Fruit fly (Drosophila melanogaster) whole organism, embryonic: Measurements from ENCODE around the gene Gr64b.

Experiments used
- Bgb ChIP-seq: fragments of 200-800 bp; sonication (Bioruptor generic); IDR thresholded peaks from 2 replicates; pipeline ENCODE4 v1.3.6; 2022; ENCODE audit warnings: missing biosample characterization, missing genetic modification characterization; ENCODE audit not compliant: partially characterized antibody
- CG10209 ChIP-seq: fragments of 200-800 bp; sonication (Bioruptor generic); optimal IDR thresholded peaks from 3 replicates; lab custom pipeline; 2017; ENCODE audit warnings: missing biosample characterization, mild to moderate bottlenecking, missing genetic modification characterization, missing genetic modification reagents
- CG1024 ChIP-seq: fragments of 200-800 bp; sonication (Bioruptor generic); IDR thresholded peaks from 2 replicates; pipeline ENCODE4 v1.3.6; 2022; ENCODE audit warnings: missing biosample characterization, missing genetic modification characterization
- CG10274 ChIP-seq: fragments of 200-800 bp; sonication (Bioruptor generic); optimal IDR thresholded peaks from 3 replicates; lab custom pipeline; 2017; ENCODE audit warnings: missing biosample characterization, mild to moderate bottlenecking, missing genetic modification characterization
- CG10321 ChIP-seq: fragments of 200-800 bp; sonication (Bioruptor generic); IDR thresholded peaks from 2 replicates; pipeline ENCODE4 v1.3.6; 2022; ENCODE audit warnings: missing biosample characterization, missing genetic modification characterization
- CG10959 ChIP-seq: fragments of 200-800 bp; sonication (Bioruptor generic); IDR thresholded peaks from 2 replicates; pipeline ENCODE4 v1.3.6; 2022; ENCODE audit warnings: missing biosample characterization, missing genetic modification characterization
- CG11093 ChIP-seq: fragments of 200-800 bp; sonication (Bioruptor generic); IDR thresholded peaks from 3 replicates; pipeline ENCODE4 v1.3.6; 2022; ENCODE audit warnings: missing biosample characterization, missing genetic modification characterization
- CG11696 ChIP-seq: fragments of 200-800 bp; sonication (Bioruptor generic); IDR thresholded peaks from 2 replicates; pipeline ENCODE4 v1.3.6; 2022; ENCODE audit warnings: missing biosample characterization, missing genetic modification characterization
- CG12219 ChIP-seq: fragments of 200-800 bp; sonication (Bioruptor generic); optimal IDR thresholded peaks from 3 replicates; lab custom pipeline; 2018; ENCODE audit warnings: missing biosample characterization, mild to moderate bottlenecking, missing genetic modification characterization
- CG13424 ChIP-seq: fragments of 200-800 bp; sonication (Bioruptor generic); optimal IDR thresholded peaks from 2 replicates; lab custom pipeline; 2019; ENCODE audit warnings: missing biosample characterization, mild to moderate bottlenecking, missing genetic modification characterization, moderate library complexity
- CG17359 ChIP-seq: fragments of 200-800 bp; sonication (Bioruptor generic); optimal IDR thresholded peaks from 3 replicates; lab custom pipeline; 2018; ENCODE audit warnings: missing biosample characterization, mild to moderate bottlenecking, missing genetic modification characterization, moderate library complexity
- CG17802 ChIP-seq: fragments of 200-800 bp; sonication (Bioruptor generic); optimal IDR thresholded peaks from 2 replicates; lab custom pipeline; 2018; ENCODE audit warnings: missing biosample characterization, mild to moderate bottlenecking, missing genetic modification characterization, moderate library complexity
- CG2129 ChIP-seq: fragments of 200-800 bp; sonication (Bioruptor generic); IDR thresholded peaks from 2 replicates; pipeline ENCODE4 v1.3.6; 2022; ENCODE audit warnings: missing biosample characterization, missing genetic modification characterization; ENCODE audit not compliant: partially characterized antibody
- CG2875 ChIP-seq: fragments of 200-800 bp; sonication (Bioruptor generic); optimal IDR thresholded peaks from 2 replicates; lab custom pipeline; 2017; ENCODE audit warnings: missing biosample characterization, mild to moderate bottlenecking, missing genetic modification characterization, missing genetic modification reagents
- CG3163 ChIP-seq: fragments of 200-800 bp; sonication (Bioruptor generic); optimal IDR thresholded peaks from 3 replicates; lab custom pipeline; 2016; ENCODE audit warnings: missing biosample characterization, missing genetic modification characterization
- CG32767 ChIP-seq: fragments of 200-800 bp; sonication (Bioruptor generic); IDR thresholded peaks from 2 replicates; pipeline ENCODE4 v1.3.6; 2022; ENCODE audit warnings: missing biosample characterization, missing genetic modification characterization
- CG34376 ChIP-seq: fragments of 200-800 bp; sonication (Bioruptor generic); optimal IDR thresholded peaks from 2 replicates; lab custom pipeline; 2018; ENCODE audit warnings: missing biosample characterization, mild to moderate bottlenecking, missing genetic modification characterization
- CG3995 ChIP-seq: fragments of 200-800 bp; sonication (Bioruptor generic); optimal IDR thresholded peaks from 3 replicates; lab custom pipeline; 2016; ENCODE audit warnings: missing biosample characterization, missing genetic modification characterization
- CG4424 ChIP-seq: fragments of 200-800 bp; sonication (Bioruptor generic); optimal IDR thresholded peaks from 3 replicates; lab custom pipeline; 2016; ENCODE audit warnings: missing biosample characterization, missing genetic modification characterization
- CG4617 ChIP-seq: fragments of 200-800 bp; sonication (Bioruptor generic); optimal IDR thresholded peaks from 3 replicates; lab custom pipeline; 2016; ENCODE audit warnings: missing biosample characterization, missing genetic modification characterization, borderline replicate concordance
- CG7357 ChIP-seq: fragments of 200-800 bp; sonication (Bioruptor generic); IDR thresholded peaks from 3 replicates; pipeline ENCODE4 v1.3.6; 2022; ENCODE audit warnings: missing biosample characterization, missing genetic modification characterization
- CG8924 ChIP-seq: fragments of 200-800 bp; optimal IDR thresholded peaks from 3 replicates; lab custom pipeline; 2019; ENCODE audit warnings: missing biosample characterization, mild to moderate bottlenecking, missing genetic modification characterization, moderate library complexity
- CG9609 ChIP-seq: fragments of 200-800 bp; sonication (Bioruptor generic); optimal IDR thresholded peaks from 3 replicates; lab custom pipeline; 2016; ENCODE audit warnings: missing biosample characterization, missing genetic modification characterization
- CHES-1-like ChIP-seq: fragments of 200-800 bp; sonication (Bioruptor generic); optimal IDR thresholded peaks from 2 replicates; lab custom pipeline; 2016; ENCODE audit warnings: missing biosample characterization, missing genetic modification characterization
- CTCF ChIP-seq: fragments of 200-800 bp; sonication (Bioruptor generic); optimal IDR thresholded peaks from 2 replicates; lab custom pipeline; 2017; ENCODE audit warnings: missing biosample characterization, mild to moderate bottlenecking, missing genetic modification characterization, moderate library complexity
- CkIIα-i1 ChIP-seq: fragments of 200-800 bp; sonication (Bioruptor generic); IDR thresholded peaks from 2 replicates; pipeline ENCODE4 v1.3.6; 2022; ENCODE audit warnings: missing biosample characterization, missing genetic modification characterization
- Dad ChIP-seq: fragments of 200-800 bp; sonication (Bioruptor generic); optimal IDR thresholded peaks from 3 replicates; lab custom pipeline; 2016; ENCODE audit warnings: missing biosample characterization, missing genetic modification characterization
- Dek ChIP-seq: fragments of 200-800 bp; sonication (Bioruptor generic); optimal IDR thresholded peaks from 3 replicates; lab custom pipeline; 2019; ENCODE audit warnings: missing biosample characterization, mild to moderate bottlenecking, missing genetic modification characterization, moderate library complexity
- Ets65A ChIP-seq: fragments of 200-800 bp; sonication (Bioruptor generic); peaks from one replicate; lab custom pipeline; 2016; ENCODE audit warnings: missing biosample characterization, missing genetic modification characterization
- Hr51 ChIP-seq, 2 experiments: fragments of 200-800 bp; sonication (Bioruptor generic); optimal IDR thresholded peaks; 2 replicates in 1 of 2; 3 replicates in 1 of 2; lab custom pipeline; 2016 to 2018; ENCODE audit warnings: missing biosample characterization in 2 of 2, missing genetic modification characterization in 2 of 2, mild to moderate bottlenecking in 1 of 2, moderate library complexity in 1 of 2
- Med ChIP-seq: fragments of 200-800 bp; sonication (Bioruptor generic); peaks from one replicate; lab custom pipeline; 2016; ENCODE audit warnings: missing biosample characterization, missing genetic modification characterization, mild to moderate bottlenecking, inconsistent platforms, moderate library complexity
- Meics ChIP-seq: fragments of 200-800 bp; sonication (Bioruptor generic); optimal IDR thresholded peaks from 2 replicates; lab custom pipeline; 2017; ENCODE audit warnings: missing biosample characterization, mild to moderate bottlenecking, missing genetic modification characterization
- Nf-YB ChIP-seq: fragments of 200-800 bp; sonication (Bioruptor generic); optimal IDR thresholded peaks from 3 replicates; lab custom pipeline; 2019; ENCODE audit warnings: missing biosample characterization, mild to moderate bottlenecking, missing genetic modification characterization, moderate library complexity
- Nf-YC ChIP-seq: fragments of 200-800 bp; optimal IDR thresholded peaks from 3 replicates; lab custom pipeline; 2019; ENCODE audit warnings: missing biosample characterization, mild to moderate bottlenecking, missing genetic modification characterization, moderate library complexity
- Rx ChIP-seq: fragments of 200-800 bp; sonication (Bioruptor generic); IDR thresholded peaks from 2 replicates; pipeline ENCODE4 v1.3.6; 2022; ENCODE audit warnings: missing biosample characterization, missing genetic modification characterization
- Sin3A ChIP-seq: fragments of >200 bp; optimal IDR thresholded peaks from 2 replicates; lab custom pipeline; 2018
- ato ChIP-seq: fragments of 200-800 bp; sonication (Bioruptor generic); IDR thresholded peaks from 2 replicates; pipeline ENCODE4 v1.3.6; 2022; ENCODE audit warnings: missing biosample characterization, missing genetic modification characterization; ENCODE audit not compliant: partially characterized antibody
- chn ChIP-seq: fragments of 200-800 bp; sonication (Bioruptor generic); optimal IDR thresholded peaks from 2 replicates; lab custom pipeline; 2016; ENCODE audit warnings: missing biosample characterization, missing genetic modification characterization
- cwo ChIP-seq: fragments of 200-800 bp; sonication (Bioruptor generic); optimal IDR thresholded peaks from 3 replicates; lab custom pipeline; 2017; ENCODE audit warnings: missing biosample characterization, missing genetic modification characterization, mild to moderate bottlenecking, moderate library complexity, missing genetic modification reagents
- h ChIP-seq: fragments of >200 bp; optimal IDR thresholded peaks from 2 replicates; lab custom pipeline; 2017
- lmd ChIP-seq: fragments of 200-800 bp; sonication (Bioruptor generic); IDR thresholded peaks from 2 replicates; pipeline ENCODE4 v1.3.6; 2022; ENCODE audit warnings: missing biosample characterization, missing genetic modification characterization
- mld ChIP-seq: fragments of 200-800 bp; sonication (Bioruptor generic); IDR thresholded peaks from 3 replicates; pipeline ENCODE4 v1.3.6; 2022; ENCODE audit warnings: missing biosample characterization, missing genetic modification characterization; ENCODE audit not compliant: partially characterized antibody
- pan ChIP-seq, 4 experiments: fragments of >200 bp in 3 of 4; fragments of 200-800 bp in 1 of 4; sonication (Bioruptor generic) in 1 of 4; optimal IDR thresholded peaks in 3 of 4; IDR thresholded peaks in 1 of 4; 2 replicates each; pipeline versions ENCODE4 v1.3.6 to Lab custom; 2017 to 2022; ENCODE audit warnings: missing biosample characterization in 2 of 4, missing genetic modification characterization in 2 of 4, mixed read lengths in 1 of 4
- row ChIP-seq: fragments of 200-800 bp; sonication (Bioruptor generic); IDR thresholded peaks from 3 replicates; pipeline ENCODE4 v1.3.6; 2022; ENCODE audit warnings: missing biosample characterization, missing genetic modification characterization
- schlank ChIP-seq: fragments of 200-800 bp; sonication (Bioruptor generic); optimal IDR thresholded peaks from 2 replicates; lab custom pipeline; 2018; ENCODE audit warnings: missing biosample characterization, mild to moderate bottlenecking, missing genetic modification characterization
- stc ChIP-seq: fragments of 200-800 bp; sonication (Bioruptor generic); IDR thresholded peaks from 2 replicates; pipeline ENCODE4 v1.3.6; 2022; ENCODE audit warnings: missing biosample characterization, missing genetic modification characterization
- tna ChIP-seq: fragments of 200-800 bp; sonication (Bioruptor generic); IDR thresholded peaks from 2 replicates; pipeline ENCODE4 v1.3.6; 2022; ENCODE audit warnings: missing biosample characterization, missing genetic modification characterization; ENCODE audit not compliant: partially characterized antibody
- tup ChIP-seq: fragments of 200-800 bp; sonication (Bioruptor generic); optimal IDR thresholded peaks from 2 replicates; lab custom pipeline; 2016; ENCODE audit warnings: missing biosample characterization, mild to moderate bottlenecking, missing genetic modification characterization, moderate library complexity
- vfl ChIP-seq: fragments of 200-800 bp; sonication (Bioruptor generic); optimal IDR thresholded peaks from 2 replicates; lab custom pipeline; 2016; ENCODE audit warnings: missing biosample characterization, missing genetic modification characterization
- z ChIP-seq: fragments of 200-800 bp; sonication (Bioruptor generic); IDR thresholded peaks from 3 replicates; pipeline ENCODE4 v1.3.6; 2022; ENCODE audit warnings: missing biosample characterization, missing genetic modification characterization
- zen2 ChIP-seq: fragments of 200-800 bp; sonication (Bioruptor generic); IDR thresholded peaks from 3 replicates; pipeline ENCODE4 v1.3.6; 2022; ENCODE audit warnings: missing biosample characterization, missing genetic modification characterization; ENCODE audit not compliant: partially characterized antibody

Gene Gr64b

DNA sequence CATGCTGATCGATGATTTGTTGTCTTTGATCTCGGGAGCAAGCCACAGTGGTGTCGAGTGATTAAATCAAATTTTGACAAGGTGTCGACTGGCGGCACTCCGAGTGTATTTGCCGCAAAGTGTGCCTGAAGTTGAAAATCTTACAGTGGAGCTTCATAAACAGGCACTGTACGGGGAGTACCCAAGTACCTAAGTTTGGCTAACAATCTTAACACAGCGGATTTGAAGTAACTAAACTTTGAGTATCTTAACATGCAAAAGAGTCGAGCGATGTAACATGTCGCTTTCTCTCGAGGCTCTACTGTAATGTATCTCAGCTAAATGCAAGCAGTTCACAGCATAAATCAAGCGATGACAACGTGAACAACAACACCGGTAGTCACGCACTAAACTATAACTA, 11.7 kb upstream of the Gr64b start (continued):
- TF ChIP-seq CG8924 (tag; lab: Kevin White, UChicago) (peak; percentile 61), CG32767 (peak; percentile 46; the same call in 1 of the 2 replicates), CG4424 (GFP tag; lab: Kevin White, UChicago) (peak; percentile 74), Meics (GFP tag; lab: Kevin White, UChicago) (no peak), vfl (GFP tag; lab: Kevin White, UChicago) (no peak), z (GFP tag; lab: Robert Waterston, UW) (0 out of 3 replicates have a peak, but pooled peaks have one; percentile 15), CG17359 (tag; lab: Kevin White, UChicago) (peak; percentile 63), mld (GFP tag; lab: Robert Waterston, UW) (no peak), CG2129 (GFP tag; lab: Robert Waterston, UW) (no peak), CG10321 (GFP tag; lab: Robert Waterston, UW) (no peak), Dek (tag; lab: Kevin White, UChicago) (no peak), CG2875 (GFP tag; lab: Kevin White, UChicago) (peak; percentile 58), Rx (GFP tag; lab: Robert Waterston, UW) (peak; percentile 48; the same call in 1 of the 2 replicates), CHES-1-like (no peak), CG12219 (peak; percentile 65), Dad (GFP tag; lab: Kevin White, UChicago) (peak; percentile 47), Nf-YB (GFP tag; lab: Kevin White, UChicago) (peak; percentile 20), Bgb (no peak), CG13424 (peak; percentile 63), CG4617 (peak; percentile 16), CG11696 (GFP tag; lab: Robert Waterston, UW) (0 out of 2 replicates have a peak, but pooled peaks have one; percentile 38), CG11093 (GFP tag; lab: Robert Waterston, UW) (peak; percentile 69; the same call in 1 of the 3 replicates), ato (GFP tag; lab: Robert Waterston, UW) (no peak), CG3163 (GFP tag; lab: Kevin White, UChicago) (peak; percentile 17), h (lab: Kevin White, UChicago) (no peak), lmd (GFP tag; lab: Robert Waterston, UW) (peak; percentile 71), CG9609 (GFP tag; lab: Kevin White, UChicago) (peak; percentile 47), CG3995 (GFP tag; lab: Kevin White, UChicago) (no peak), zen2 (GFP tag; lab: Robert Waterston, UW) (no peak), pan (optimal IDR thresholded peaks at IDR 0.05; lab: Kevin White, UChicago) (no peak), pan (GFP tag; optimal IDR thresholded peaks at IDR 0.05 in 1 of 2, IDR thresholded peaks at IDR 0.05 in 1 of 2) (peak in 1 of 2 experiments; percentile 71), CG1024 (GFP tag; lab: Robert Waterston, UW) (0 out of 2 replicates have a peak, but pooled peaks have one; percentile 46), Nf-YC (no peak), tup (GFP tag; lab: Kevin White, UChicago) (peak; percentile 1), schlank (tag; lab: Kevin White, UChicago) (no peak), CG10274 (GFP tag; lab: Kevin White, UChicago) (no peak), Ets65A (GFP tag; lab: Kevin White, UChicago) (peak; percentile 97), row (GFP tag; lab: Robert Waterston, UW) (peak; percentile 74), CG17802 (tag; lab: Kevin White, UChicago) (peak; percentile 25), Med (GFP tag; lab: Kevin White, UChicago) (peak; percentile 90), CG34376 (no peak), CG10209 (GFP tag; lab: Kevin White, UChicago) (peak; percentile 47), CG10959 (GFP tag; lab: Robert Waterston, UW) (peak; percentile 85), chn (GFP tag; lab: Kevin White, UChicago) (peak; percentile 66), Sin3A (no peak), CG7357 (GFP tag; lab: Robert Waterston, UW) (peak; percentile 50; the same call in 1 of the 3 replicates), CTCF (GFP tag; lab: Kevin White, UChicago) (no peak), stc (peak; percentile 40; the same call in 1 of the 2 replicates), tna (no peak), Hr51 (GFP tag; optimal IDR thresholded peaks at IDR 0.05; lab: Kevin White, UChicago) (peak in 1 of 2 experiments; percentile 7), CkIIα-i1 (GFP tag; lab: Robert Waterston, UW) (no peak), cwo (GFP tag; lab: Kevin White, UChicago) (no peak)
